Fruit fly (Drosophila melanogaster) whole organism, embryonic: Measurements from ENCODE around the gene mthl14.

ENCODE experiments used
- Adf1 ChIP-seq: fragments of 200-800 bp; sonication (Bioruptor generic); IDR thresholded peaks from 2 replicates; pipeline ENCODE4 v1.3.6; 2022; ENCODE audit warnings: missing biosample characterization, missing genetic modification characterization
- B-H1 ChIP-seq: fragments of 200-800 bp; sonication (Bioruptor generic); IDR thresholded peaks from 3 replicates; pipeline ENCODE4 v1.3.6; 2022; ENCODE audit warnings: missing biosample characterization, missing genetic modification characterization
- Bdp1 ChIP-seq: fragments of 200-800 bp; sonication (Bioruptor generic); optimal IDR thresholded peaks from 3 replicates; lab custom pipeline; 2016; ENCODE audit warnings: missing biosample characterization, missing genetic modification characterization
- CG10366 ChIP-seq: fragments of 200-800 bp; sonication (Bioruptor generic); IDR thresholded peaks from 2 replicates; pipeline ENCODE4 v1.3.6; 2022; ENCODE audit warnings: missing biosample characterization, missing genetic modification characterization
- CG10462 ChIP-seq: fragments of 200-800 bp; sonication (Bioruptor generic); optimal IDR thresholded peaks from 2 replicates; lab custom pipeline; 2016; ENCODE audit warnings: missing biosample characterization, missing genetic modification characterization
- CG11085 ChIP-seq: fragments of 200-800 bp; sonication (Bioruptor generic); IDR thresholded peaks from 2 replicates; pipeline ENCODE4 v1.3.6; 2022; ENCODE audit warnings: missing biosample characterization, missing genetic modification characterization
- CG12744 ChIP-seq: fragments of 200-800 bp; sonication (Bioruptor generic); optimal IDR thresholded peaks from 2 replicates; lab custom pipeline; 2016; ENCODE audit warnings: missing biosample characterization, missing genetic modification characterization
- CG12769 ChIP-seq: fragments of 200-800 bp; sonication (Bioruptor generic); optimal IDR thresholded peaks from 2 replicates; lab custom pipeline; 2019; ENCODE audit warnings: missing biosample characterization, mild to moderate bottlenecking, missing genetic modification characterization, moderate library complexity
- CG13624 ChIP-seq: fragments of 200-800 bp; sonication (Bioruptor generic); optimal IDR thresholded peaks from 2 replicates; lab custom pipeline; 2016; ENCODE audit warnings: missing biosample characterization, missing genetic modification characterization
- CG1647 ChIP-seq: fragments of 200-800 bp; sonication (Bioruptor generic); optimal IDR thresholded peaks from 3 replicates; lab custom pipeline; 2016; ENCODE audit warnings: missing biosample characterization, missing genetic modification characterization
- CG16779 ChIP-seq: fragments of 200-800 bp; sonication (Bioruptor generic); IDR thresholded peaks from 2 replicates; pipeline ENCODE4 v1.3.6; 2022; ENCODE audit warnings: missing biosample characterization, missing genetic modification characterization
- CG16815 ChIP-seq: fragments of 200-800 bp; sonication (Bioruptor generic); optimal IDR thresholded peaks from 3 replicates; lab custom pipeline; 2017; ENCODE audit warnings: missing biosample characterization, mild to moderate bottlenecking, missing genetic modification characterization
- CG1792 ChIP-seq: fragments of 200-800 bp; sonication (Bioruptor generic); optimal IDR thresholded peaks from 2 replicates; lab custom pipeline; 2016; ENCODE audit warnings: missing biosample characterization, missing genetic modification characterization
- CG1832 ChIP-seq: fragments of 200-800 bp; sonication (Bioruptor generic); optimal IDR thresholded peaks from 2 replicates; lab custom pipeline; 2017; ENCODE audit warnings: missing biosample characterization, mild to moderate bottlenecking, missing genetic modification characterization, inconsistent platforms
- CG3995 ChIP-seq: fragments of 200-800 bp; sonication (Bioruptor generic); optimal IDR thresholded peaks from 3 replicates; lab custom pipeline; 2016; ENCODE audit warnings: missing biosample characterization, missing genetic modification characterization
- CG4328 ChIP-seq: fragments of 200-800 bp; sonication (Bioruptor generic); optimal IDR thresholded peaks from 3 replicates; lab custom pipeline; 2017; ENCODE audit warnings: missing biosample characterization, missing genetic modification reagents, missing genetic modification characterization
- CG7357 ChIP-seq: fragments of 200-800 bp; sonication (Bioruptor generic); IDR thresholded peaks from 3 replicates; pipeline ENCODE4 v1.3.6; 2022; ENCODE audit warnings: missing biosample characterization, missing genetic modification characterization
- CG7928 ChIP-seq: fragments of 200-800 bp; sonication (Bioruptor generic); optimal IDR thresholded peaks from 2 replicates; lab custom pipeline; 2017; ENCODE audit warnings: missing biosample characterization, mild to moderate bottlenecking, missing genetic modification characterization
- CG8089 ChIP-seq: fragments of 200-800 bp; sonication (Bioruptor generic); optimal IDR thresholded peaks from 3 replicates; lab custom pipeline; 2016; ENCODE audit warnings: missing biosample characterization, missing genetic modification characterization
- CG9437 ChIP-seq: fragments of 200-800 bp; sonication (Bioruptor generic); optimal IDR thresholded peaks from 2 replicates; lab custom pipeline; 2018; ENCODE audit warnings: missing biosample characterization, mild to moderate bottlenecking, missing genetic modification characterization
- CG9797 ChIP-seq: fragments of 200-800 bp; sonication (Bioruptor generic); optimal IDR thresholded peaks from 3 replicates; lab custom pipeline; 2018; ENCODE audit warnings: missing biosample characterization, mild to moderate bottlenecking, missing genetic modification characterization
- CTCF ChIP-seq: fragments of 200-800 bp; sonication (Bioruptor generic); optimal IDR thresholded peaks from 2 replicates; lab custom pipeline; 2017; ENCODE audit warnings: missing biosample characterization, mild to moderate bottlenecking, missing genetic modification characterization, moderate library complexity
- D19A ChIP-seq: fragments of 200-800 bp; optimal IDR thresholded peaks from 3 replicates; lab custom pipeline; 2019; ENCODE audit warnings: missing biosample characterization, mild to moderate bottlenecking, missing genetic modification characterization, moderate library complexity
- Dp ChIP-seq: fragments of 200-800 bp; sonication (Bioruptor generic); optimal IDR thresholded peaks from 2 replicates; lab custom pipeline; 2018; ENCODE audit warnings: missing biosample characterization, mild to moderate bottlenecking, missing genetic modification characterization, moderate library complexity
- Hmr ChIP-seq: fragments of 200-800 bp; sonication (Bioruptor generic); optimal IDR thresholded peaks from 3 replicates; lab custom pipeline; 2017; ENCODE audit warnings: mild to moderate bottlenecking, missing biosample characterization, missing genetic modification reagents, missing genetic modification characterization
- Hr51 ChIP-seq, 2 experiments: fragments of 200-800 bp; sonication (Bioruptor generic); optimal IDR thresholded peaks; 2 replicates in 1 of 2; 3 replicates in 1 of 2; lab custom pipeline; 2016 to 2018; ENCODE audit warnings: missing biosample characterization in 2 of 2, missing genetic modification characterization in 2 of 2, mild to moderate bottlenecking in 1 of 2, moderate library complexity in 1 of 2
- Lim3 ChIP-seq: fragments of 200-800 bp; sonication (Bioruptor generic); IDR thresholded peaks from 2 replicates; pipeline ENCODE4 v1.3.6; 2022; ENCODE audit warnings: missing biosample characterization, missing genetic modification characterization
- MBD-R2 ChIP-seq: fragments of 200-800 bp; sonication (Bioruptor generic); IDR thresholded peaks from 2 replicates; pipeline ENCODE4 v1.3.6; 2022; ENCODE audit warnings: missing biosample characterization, missing genetic modification characterization
- NC2α ChIP-seq: fragments of 200-800 bp; sonication (Bioruptor generic); optimal IDR thresholded peaks from 2 replicates; lab custom pipeline; 2016; ENCODE audit warnings: missing biosample characterization, missing genetic modification characterization
- Neu2 ChIP-seq: fragments of 200-800 bp; sonication (Bioruptor generic); optimal IDR thresholded peaks from 3 replicates; lab custom pipeline; 2016; ENCODE audit warnings: missing biosample characterization, missing genetic modification characterization, borderline replicate concordance
- Optix ChIP-seq: fragments of 200-800 bp; sonication (Bioruptor generic); IDR thresholded peaks from 3 replicates; pipeline ENCODE4 v1.3.6; 2022; ENCODE audit warnings: missing biosample characterization, missing genetic modification characterization
- Side ChIP-seq: fragments of 200-800 bp; sonication (Bioruptor generic); optimal IDR thresholded peaks from 2 replicates; lab custom pipeline; 2016; ENCODE audit warnings: missing biosample characterization, missing genetic modification characterization
- Ssrp ChIP-seq: fragments of 200-800 bp; sonication (Bioruptor generic); optimal IDR thresholded peaks from 2 replicates; lab custom pipeline; 2018; ENCODE audit warnings: missing biosample characterization, mild to moderate bottlenecking, missing genetic modification characterization, moderate library complexity
- Trl ChIP-seq, 3 experiments: fragments of >200 bp in 2 of 3; fragments of 200-800 bp in 1 of 3; sonication (Bioruptor generic) in 1 of 3; optimal IDR thresholded peaks; 2 replicates in 1 of 3; 3 replicates in 2 of 3; lab custom pipeline; 2016 to 2017; ENCODE audit warnings: missing biosample characterization in 1 of 3, missing genetic modification characterization in 1 of 3
- Usf ChIP-seq: fragments of 200-800 bp; sonication (Bioruptor generic); optimal IDR thresholded peaks from 2 replicates; lab custom pipeline; 2017; ENCODE audit warnings: missing genotype, missing biosample characterization, missing genetic modification characterization
- amos ChIP-seq: fragments of 200-800 bp; sonication (Bioruptor generic); IDR thresholded peaks from 2 replicates; pipeline ENCODE4 v1.3.6; 2022; ENCODE audit warnings: missing biosample characterization, missing genetic modification characterization; ENCODE audit not compliant: partially characterized antibody
- ap ChIP-seq: fragments of 200-800 bp; sonication (Bioruptor generic); IDR thresholded peaks from 2 replicates; pipeline ENCODE4 v1.3.6; 2022; ENCODE audit warnings: missing biosample characterization, missing genetic modification characterization
- ash1 ChIP-seq: fragments of 200-800 bp; sonication (Bioruptor generic); optimal IDR thresholded peaks from 2 replicates; lab custom pipeline; 2018; ENCODE audit warnings: missing biosample characterization, mild to moderate bottlenecking, missing genetic modification characterization
- danr ChIP-seq: fragments of 200-800 bp; sonication (Bioruptor generic); IDR thresholded peaks from 2 replicates; pipeline ENCODE4 v1.3.6; 2022; ENCODE audit warnings: missing biosample characterization, missing genetic modification characterization
- exex ChIP-seq: fragments of 200-800 bp; sonication (Bioruptor generic); optimal IDR thresholded peaks from 4 replicates; lab custom pipeline; 2018; ENCODE audit warnings: missing biosample characterization, mild to moderate bottlenecking, missing genetic modification characterization, moderate library complexity
- hb ChIP-seq: fragments of 200-800 bp; sonication (Bioruptor generic); IDR thresholded peaks from 3 replicates; pipeline ENCODE4 v1.3.6; 2022; ENCODE audit warnings: missing biosample characterization, missing genetic modification characterization; ENCODE audit not compliant: partially characterized antibody
- her ChIP-seq: fragments of 200-800 bp; sonication (Bioruptor generic); optimal IDR thresholded peaks from 2 replicates; lab custom pipeline; 2016; ENCODE audit warnings: missing biosample characterization, missing genetic modification characterization
- klu ChIP-seq: fragments of 200-800 bp; sonication (Bioruptor generic); IDR thresholded peaks from 2 replicates; pipeline ENCODE4 v1.3.6; 2022; ENCODE audit warnings: missing biosample characterization, missing genetic modification characterization
- lilli ChIP-seq: fragments of 200-800 bp; sonication (Bioruptor generic); optimal IDR thresholded peaks from 3 replicates; lab custom pipeline; 2016; ENCODE audit warnings: missing biosample characterization, missing genetic modification characterization
- lola ChIP-seq, 3 experiments: fragments of >200 bp in 2 of 3; fragments of 200-800 bp in 1 of 3; sonication (Bioruptor generic) in 1 of 3; optimal IDR thresholded peaks; 2 replicates each; lab custom pipeline; 2017 to 2019; ENCODE audit warnings: missing biosample characterization in 3 of 3, missing genetic modification characterization in 3 of 3, mild to moderate bottlenecking in 1 of 3, moderate library complexity in 1 of 3
- nerfin-2 ChIP-seq: fragments of 200-800 bp; sonication (Bioruptor generic); IDR thresholded peaks from 2 replicates; pipeline ENCODE4 v1.3.6; 2022; ENCODE audit warnings: missing biosample characterization, missing genetic modification characterization; ENCODE audit not compliant: partially characterized antibody
- pnt ChIP-seq: fragments of 200-800 bp; sonication (Bioruptor generic); optimal IDR thresholded peaks from 3 replicates; lab custom pipeline; 2016; ENCODE audit warnings: missing biosample characterization, missing genetic modification characterization
- toy ChIP-seq: fragments of 200-800 bp; sonication (Bioruptor generic); IDR thresholded peaks from 2 replicates; pipeline ENCODE4 v1.3.6; 2022; ENCODE audit warnings: missing biosample characterization, missing genetic modification characterization

Gene mthl14

DNA sequence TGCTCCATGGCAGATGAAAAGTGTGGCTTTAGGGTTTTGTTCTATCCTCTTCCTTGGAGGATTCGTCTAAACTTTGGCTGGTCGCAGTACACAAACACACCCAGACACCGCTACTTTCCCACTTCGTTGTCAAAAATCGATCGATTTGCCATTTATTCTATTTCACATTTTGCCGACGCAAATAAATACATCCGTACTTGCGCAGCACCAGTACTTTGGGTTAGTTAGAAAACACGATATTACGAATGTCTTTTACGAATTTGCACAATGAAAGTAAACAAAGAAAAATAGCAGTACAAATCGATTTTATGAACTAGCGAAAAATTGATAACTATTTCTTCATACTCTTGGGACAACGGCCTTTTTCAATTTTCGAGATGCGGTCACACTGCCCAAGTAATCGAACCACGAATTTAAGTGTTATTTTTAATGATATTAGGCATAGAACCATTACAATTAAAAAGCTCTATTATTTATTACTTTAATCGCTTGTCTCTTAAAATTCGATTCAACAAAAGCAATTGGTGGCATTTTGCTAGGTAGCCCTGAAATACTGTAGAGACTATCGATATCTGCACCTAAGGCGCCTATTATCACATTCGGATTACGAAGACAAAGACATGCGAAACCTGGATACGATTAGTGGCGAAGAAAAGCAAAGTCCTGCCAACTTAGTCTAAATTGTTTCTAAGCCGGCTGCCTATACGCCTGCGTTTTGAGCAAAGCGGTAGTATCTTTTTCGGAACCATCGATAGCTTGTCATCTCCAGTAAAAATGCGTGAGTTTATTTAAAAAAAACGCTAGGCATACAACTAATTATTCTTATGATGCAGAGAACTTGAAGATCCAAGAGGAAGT lies 10.6 kb downstream of the mthl14 start, which contains the start of the genes DIP2 and wac (continued):
- TF ChIP-seq exex (tag; lab: Kevin White, UChicago) (no peak), Bdp1 (GFP tag; lab: Kevin White, UChicago) (peak; percentile 69), CG3995 (GFP tag; lab: Kevin White, UChicago) (peak; percentile 45), toy (no peak), Hmr (GFP tag; lab: Kevin White, UChicago) (no peak), CG1792 (GFP tag; lab: Kevin White, UChicago) (peak; percentile 69), CG1832 (GFP tag; lab: Kevin White, UChicago) (no peak), CG16779 (peak; percentile 71), CG7357 (GFP tag; lab: Robert Waterston, UW) (no peak; the same call in 2 of the 3 replicates), Neu2 (GFP tag; lab: Kevin White, UChicago) (peak; percentile 22), klu (GFP tag; lab: Robert Waterston, UW) (no peak), Side (peak; percentile 78), CG13624 (GFP tag; lab: Kevin White, UChicago) (peak; percentile 88), CG4328 (GFP tag; lab: Kevin White, UChicago) (peak; percentile 32), D19A (tag; lab: Kevin White, UChicago) (peak; percentile 54), ash1 (peak; percentile 27), Trl (optimal IDR thresholded peaks at IDR 0.05; lab: Kevin White, UChicago) (no peak), Trl (GFP tag; optimal IDR thresholded peaks at IDR 0.05; lab: Kevin White, UChicago) (peak; percentile 92), CG12744 (GFP tag; lab: Kevin White, UChicago) (peak; percentile 67), Dp (GFP tag; lab: Kevin White, UChicago) (peak; percentile 77), hb (GFP tag; lab: Robert Waterston, UW) (peak; percentile 76; the same call in 2 of the 3 replicates), CG8089 (GFP tag; lab: Kevin White, UChicago) (peak; percentile 73), CG9797 (peak; percentile 89), CG7928 (GFP tag; lab: Kevin White, UChicago) (peak; percentile 95), CG12769 (peak; percentile 92), ap (GFP tag; lab: Robert Waterston, UW) (no peak), Optix (peak; percentile 54; the same call in 2 of the 3 replicates), CG10462 (GFP tag; lab: Kevin White, UChicago) (peak; percentile 41), pnt (GFP tag; lab: Kevin White, UChicago) (peak; percentile 75), Hr51 (GFP tag; optimal IDR thresholded peaks at IDR 0.05; lab: Kevin White, UChicago) (peak in 1 of 2 experiments; percentile 82), Ssrp (peak; percentile 16), Usf (GFP tag; lab: Kevin White, UChicago) (no peak), danr (GFP tag; lab: Robert Waterston, UW) (no peak), CTCF (GFP tag; lab: Kevin White, UChicago) (peak; percentile 59), CG1647 (peak; percentile 83), Adf1 (GFP tag; lab: Robert Waterston, UW) (peak; percentile 36), CG10366 (GFP tag; lab: Robert Waterston, UW) (peak; percentile 57; the same call in 1 of the 2 replicates), lola (GFP tag; optimal IDR thresholded peaks at IDR 0.05; lab: Kevin White, UChicago) (peak in 1 of 3 experiments; percentile 54), CG16815 (GFP tag; lab: Kevin White, UChicago) (peak; percentile 29), MBD-R2 (GFP tag; lab: Robert Waterston, UW) (peak; percentile 66), Lim3 (GFP tag; lab: Robert Waterston, UW) (no peak), her (GFP tag; lab: Kevin White, UChicago) (peak; percentile 86), NC2α (GFP tag; lab: Kevin White, UChicago) (peak; percentile 61), lilli (GFP tag; lab: Kevin White, UChicago) (peak; percentile 93), B-H1 (GFP tag; lab: Robert Waterston, UW) (0 out of 3 replicates have a peak, but pooled peaks have one; percentile 17), nerfin-2 (GFP tag; lab: Robert Waterston, UW) (peak; percentile 58), amos (GFP tag; lab: Robert Waterston, UW) (peak; percentile 90), CG11085 (0 out of 2 replicates have a peak, but pooled peaks have one; percentile 48), CG9437 (GFP tag; lab: Kevin White, UChicago) (peak; percentile 18)
